Fruit fly (Drosophila melanogaster) whole organism, wandering third instar larva: ENCODE measurements around the gene mahe.

Source experiments
- Abd-B ChIP-seq: fragments of >200 bp; optimal IDR thresholded peaks from 2 replicates; lab custom pipeline; 2017; ENCODE audit warnings: missing biosample characterization, missing genetic modification characterization
- Dfd ChIP-seq: fragments of >200 bp; optimal IDR thresholded peaks from 2 replicates; lab custom pipeline; 2017; ENCODE audit warnings: missing biosample characterization, missing genetic modification characterization
- Hr78 ChIP-seq: fragments of >200 bp; optimal IDR thresholded peaks from 2 replicates; lab custom pipeline; 2017; ENCODE audit warnings: missing biosample characterization, missing genetic modification characterization
- br ChIP-seq: fragments of 200-800 bp; sonication (Bioruptor generic); optimal IDR thresholded peaks from 2 replicates; lab custom pipeline; 2016; ENCODE audit warnings: missing biosample characterization, missing genetic modification characterization
- dl ChIP-seq, 2 experiments: fragments of 175-275, 200-275 bp in 1 of 2; fragments of 200-275 bp in 1 of 2; sonication (Bioruptor generic); optimal IDR thresholded peaks; lab custom pipeline; 2018; ENCODE audit warnings: mild to moderate bottlenecking in 2 of 2, missing biosample characterization in 2 of 2, missing genetic modification characterization in 2 of 2, moderate library complexity in 2 of 2; ENCODE audit not compliant: partially characterized antibody in 2 of 2, insufficient read depth in 1 of 2
- dmrt93B ChIP-seq: fragments of 200-800 bp; sonication (Bioruptor generic); optimal IDR thresholded peaks from 2 replicates; lab custom pipeline; 2018; ENCODE audit warnings: missing biosample characterization, mild to moderate bottlenecking, missing genetic modification characterization
- ey ChIP-seq: fragments of 200-800 bp; sonication (Bioruptor generic); optimal IDR thresholded peaks from 2 replicates; lab custom pipeline; 2016; ENCODE audit warnings: missing biosample characterization, missing genetic modification characterization
- foxo ChIP-seq, 2 experiments: fragments of 200-800 bp; sonication (Bioruptor generic); optimal IDR thresholded peaks; 2 replicates in 1 of 2; 3 replicates in 1 of 2; lab custom pipeline; 2016 to 2017; ENCODE audit warnings: missing biosample characterization in 2 of 2, missing genetic modification characterization in 2 of 2
- pan ChIP-seq: fragments of >200 bp; optimal IDR thresholded peaks from 2 replicates; lab custom pipeline; 2017
- psq ChIP-seq: fragments of 200-800 bp; sonication (Bioruptor generic); optimal IDR thresholded peaks from 3 replicates; lab custom pipeline; 2017; ENCODE audit warnings: missing biosample characterization, mild to moderate bottlenecking, missing genetic modification characterization, moderate library complexity
- rgr ChIP-seq: fragments of 200-800 bp; sonication (Bioruptor generic); optimal IDR thresholded peaks from 3 replicates; lab custom pipeline; 2016; ENCODE audit warnings: missing biosample characterization, mild to moderate bottlenecking, missing genetic modification characterization
- tai ChIP-seq: sonication (Bioruptor generic); optimal IDR thresholded peaks from 2 replicates; lab custom pipeline; 2016; ENCODE audit warnings: missing biosample characterization, missing genetic modification characterization
- usp ChIP-seq: fragments of >200 bp; optimal IDR thresholded peaks from 2 replicates; lab custom pipeline; 2017; ENCODE audit warnings: missing biosample characterization, missing genetic modification characterization
- woc ChIP-seq: sonication (Bioruptor generic); optimal IDR thresholded peaks from 2 replicates; lab custom pipeline; 2016; ENCODE audit warnings: missing biosample characterization, mild to moderate bottlenecking, missing genetic modification characterization

DNA sequence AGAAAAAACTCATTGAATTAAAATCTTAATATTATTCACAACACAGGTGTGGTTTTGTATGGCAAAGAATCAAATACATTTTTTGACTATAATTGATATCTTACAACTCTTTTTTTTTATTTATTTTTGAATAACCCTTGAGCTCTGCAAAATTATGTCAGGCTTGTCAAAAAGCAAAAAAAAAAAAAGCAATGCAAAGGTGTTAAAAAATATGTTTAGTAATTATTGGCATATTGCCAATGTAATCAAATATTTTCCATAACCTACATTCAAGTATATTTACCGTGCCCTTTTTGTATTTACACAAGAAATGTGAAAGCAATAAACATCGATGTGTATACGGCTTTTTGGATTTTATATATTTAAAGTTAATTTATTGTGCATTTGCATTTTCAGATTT is 57.1 kb downstream of the mahe start, which contains the start of gene Ir7c:
- no peak for TF ChIP-seq Dfd (GFP tag; lab: Kevin White, UChicago)
- TF ChIP-seq pan (lab: Kevin White, UChicago) = no peak
- no peak for TF ChIP-seq rgr (GFP tag; lab: Kevin White, UChicago)
- no peak for TF ChIP-seq foxo (GFP tag; optimal IDR thresholded peaks at IDR 0.05; lab: Kevin White, UChicago)
- no peak for TF ChIP-seq ey (GFP tag; lab: Kevin White, UChicago)
- no peak for TF ChIP-seq Hr78 (GFP tag; lab: Kevin White, UChicago)
- no peak for TF ChIP-seq dl (GFP tag; optimal IDR thresholded peaks at IDR 0.05; lab: Kevin White, UChicago; ENCODE audit: insufficient read depth in 1 of 2, partially characterized antibody in 2 of 2)
- no peak for TF ChIP-seq br (GFP tag; lab: Kevin White, UChicago)
- TF ChIP-seq Abd-B (GFP tag; lab: Kevin White, UChicago) = no peak
- no peak for TF ChIP-seq tai (GFP tag; lab: Kevin White, UChicago)
- TF ChIP-seq woc (GFP tag; lab: Kevin White, UChicago) = no peak
- no peak for TF ChIP-seq psq (GFP tag; lab: Kevin White, UChicago)
- no peak for TF ChIP-seq dmrt93B (GFP tag; lab: Kevin White, UChicago)
- no peak for TF ChIP-seq usp (GFP tag; lab: Kevin White, UChicago)
